Fruit fly (Drosophila melanogaster): ENCODE data around the gene CG7080.

dm6 chr3R:22356464-22357410, 27.6 kb downstream of the CG7080 start, which contains the start of gene Sar1:
- TF ChIP-seq CG7045 (GFP tag; optimal IDR thresholded peaks at IDR 0.05) (no peak), kay (GFP tag; ENCODE audit: borderline replicate concordance) (no peak), CG11617 (GFP tag; optimal IDR thresholded peaks at IDR 0.05) (peak; percentile 21), CG14711 (tag; optimal IDR thresholded peaks at IDR 0.05) (no peak), CG7101 (tag; optimal IDR thresholded peaks at IDR 0.05) (peak; percentile 13), cnc (optimal IDR thresholded peaks at IDR 0.05) (no peak), Crg-1 (GFP tag; optimal IDR thresholded peaks at IDR 0.05) (peak; percentile 18), tj (GFP tag; optimal IDR thresholded peaks at IDR 0.05) (no peak), Mnt (GFP tag; optimal IDR thresholded peaks at IDR 0.05) (peak; percentile 36), CG12768 (GFP tag; optimal IDR thresholded peaks at IDR 0.05) (peak; percentile 47)
